Fruit fly (Drosophila melanogaster): Measurements from ENCODE around the gene dos.

dm6 chr3L:2600144-2600543 lies 10.9 kb downstream of the dos start, which contains the start of gene CG16986:
- TF ChIP-seq psq (optimal IDR thresholded peaks at IDR 0.05) (no peak), pan (optimal IDR thresholded peaks at IDR 0.05) (no peak), usp (GFP tag; optimal IDR thresholded peaks at IDR 0.05) (no peak), Dll (optimal IDR thresholded peaks at IDR 0.05) (no peak), CG8478 (optimal IDR thresholded peaks at IDR 0.05) (no peak)
